Fruit fly (Drosophila melanogaster) S2 (cell line): ENCODE measurements around the gene Pph13.

Experiments used
- CG8478 ChIP-seq: fragments of >200 bp; optimal IDR thresholded peaks from 2 replicates; lab custom pipeline; 2018
- CTCF ChIP-seq, 2 experiments: fragments of >200 bp; optimal IDR thresholded peaks; 2 replicates each; lab custom pipeline; 2018

DNA sequence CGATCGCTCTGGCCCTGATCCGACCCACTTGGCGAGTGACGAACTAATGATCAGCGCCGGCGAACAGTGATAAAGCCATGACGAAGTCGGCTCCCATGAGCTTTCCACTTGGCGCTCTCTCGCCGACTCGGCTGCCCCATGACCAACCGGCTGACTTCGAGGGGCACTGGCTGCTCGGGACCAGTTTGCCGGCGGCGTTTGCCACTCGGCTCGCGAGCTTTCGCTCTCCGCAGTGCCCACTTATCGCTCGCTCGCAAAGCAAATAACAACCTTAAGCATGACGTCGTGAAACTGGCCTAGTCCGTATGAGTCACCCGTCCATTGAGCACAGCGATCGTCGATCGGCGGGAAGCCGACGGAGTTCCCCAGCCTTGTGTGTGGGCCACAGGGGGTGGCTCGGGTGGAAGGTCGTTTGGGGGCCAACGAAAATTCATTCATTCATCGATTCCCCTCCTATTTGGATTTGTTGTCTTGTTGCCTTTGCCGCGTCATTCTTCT is 24.8 kb upstream of the Pph13 start, which contains the start of gene Ets21C:
- TF ChIP-seq CTCF (optimal IDR thresholded peaks at IDR 0.05; lab: Kevin White, UChicago): no peak
- no peak for TF ChIP-seq CG8478 (lab: Kevin White, UChicago)
